Worm (Caenorhabditis elegans) whole organism, L3 larva: ENCODE measurements around the gene W02A2.9.
A peak's percentile ranks its signal among the peaks of the same experiment; 100 is the strongest.

Experiments
- R02D3.7 ChIP-seq: fragments of 150-350 bp; optimal IDR thresholded peaks from 2 replicates; lab custom pipeline; 2014; ENCODE audit warnings: missing biosample characterization, missing genetic modification characterization
- ZK546.5 ChIP-seq: sonication (generic microtip); optimal IDR thresholded peaks from 2 replicates; lab custom pipeline; 2017; ENCODE audit warnings: missing biosample characterization, missing genetic modification characterization
- aly-2 ChIP-seq: fragments of 150-350 bp; optimal IDR thresholded peaks from 2 replicates; lab custom pipeline; 2014; ENCODE audit warnings: missing biosample characterization, missing genetic modification characterization
- ama-1 ChIP-seq: fragments of 150-350 bp; optimal IDR thresholded peaks from 2 replicates; lab custom pipeline; 2018
- ceh-16 ChIP-seq: sonication (generic microtip); optimal IDR thresholded peaks from 2 replicates; lab custom pipeline; 2017; ENCODE audit warnings: missing biosample characterization, missing genetic modification characterization
- ceh-28 ChIP-seq: fragments of 150-350 bp; optimal IDR thresholded peaks from 2 replicates; lab custom pipeline; 2014; ENCODE audit warnings: missing biosample characterization, missing genetic modification reagents, missing genetic modification characterization
- egl-27 ChIP-seq: sonication (generic microtip); optimal IDR thresholded peaks from 4 replicates; lab custom pipeline; 2017; ENCODE audit warnings: missing biosample characterization, missing genetic modification reagents, missing genetic modification characterization
- egl-5 ChIP-seq: fragments of 150-350 bp; optimal IDR thresholded peaks from 2 replicates; lab custom pipeline; 2017; ENCODE audit warnings: missing biosample characterization, missing genetic modification reagents, missing genetic modification characterization, inconsistent platforms
- elt-1 ChIP-seq: fragments of 150-350 bp; optimal IDR thresholded peaks from 2 replicates; lab custom pipeline; 2014; ENCODE audit warnings: missing biosample characterization, missing genetic modification characterization
- elt-2 ChIP-seq: sonication (generic microtip); optimal IDR thresholded peaks from 2 replicates; lab custom pipeline; 2016; ENCODE audit warnings: missing genetic modification reagents, mild to moderate bottlenecking, missing genetic modification characterization, missing compliant biosample characterization
- fkh-10 ChIP-seq: sonication (generic microtip); optimal IDR thresholded peaks from 2 replicates; lab custom pipeline; 2017; ENCODE audit warnings: missing biosample characterization, missing genetic modification reagents, missing genetic modification characterization
- fkh-2 ChIP-seq: fragments of 150-350 bp; optimal IDR thresholded peaks from 2 replicates; lab custom pipeline; 2014; ENCODE audit warnings: missing biosample characterization, missing genetic modification reagents, missing genetic modification characterization
- fos-1 ChIP-seq: fragments of 150-350 bp; optimal IDR thresholded peaks from 2 replicates; lab custom pipeline; 2014; ENCODE audit warnings: missing biosample characterization, missing genetic modification characterization
- hmg-11 ChIP-seq: sonication (generic microtip); optimal IDR thresholded peaks from 2 replicates; lab custom pipeline; 2016; ENCODE audit warnings: missing genetic modification characterization, missing compliant biosample characterization
- jun-1 ChIP-seq: fragments of 150-350 bp; optimal IDR thresholded peaks from 2 replicates; lab custom pipeline; 2014; ENCODE audit warnings: missing biosample characterization, missing genetic modification reagents, missing genetic modification characterization
- lin-15B ChIP-seq: fragments of 150-350 bp; optimal IDR thresholded peaks from 2 replicates; lab custom pipeline; 2014; ENCODE audit warnings: missing biosample characterization, missing genetic modification characterization
- lin-39 ChIP-seq: fragments of 150-350 bp; optimal IDR thresholded peaks from 2 replicates; lab custom pipeline; 2018; ENCODE audit warnings: missing biosample characterization, missing genetic modification reagents, missing genetic modification characterization
- lsy-12 ChIP-seq: sonication (generic microtip); optimal IDR thresholded peaks from 2 replicates; lab custom pipeline; 2016; ENCODE audit warnings: mild to moderate bottlenecking, missing genetic modification characterization, missing compliant biosample characterization
- mdl-1 ChIP-seq: fragments of 150-350 bp; optimal IDR thresholded peaks from 2 replicates; lab custom pipeline; 2014; ENCODE audit warnings: missing biosample characterization, missing genetic modification characterization
- mml-1 ChIP-seq: fragments of 150-350 bp; sonication (generic microtip); optimal IDR thresholded peaks from 3 replicates; lab custom pipeline; 2014; ENCODE audit warnings: missing biosample characterization, missing genetic modification characterization
- nfya-1 ChIP-seq: sonication (generic microtip); optimal IDR thresholded peaks from 2 replicates; lab custom pipeline; 2017; ENCODE audit warnings: missing genetic modification characterization, mild to moderate bottlenecking, missing compliant biosample characterization, antibody characterized with exemption, moderate library complexity; ENCODE audit not compliant: insufficient read depth
- nhr-11 ChIP-seq: fragments of 150-350 bp; optimal IDR thresholded peaks from 2 replicates; lab custom pipeline; 2014; ENCODE audit warnings: missing biosample characterization, missing genetic modification characterization
- nhr-12 ChIP-seq: fragments of 150-350 bp; optimal IDR thresholded peaks from 2 replicates; lab custom pipeline; 2014; ENCODE audit warnings: missing biosample characterization, missing genetic modification characterization
- nhr-23 ChIP-seq: fragments of 150-350 bp; optimal IDR thresholded peaks from 2 replicates; lab custom pipeline; 2014; ENCODE audit warnings: missing biosample characterization, missing genetic modification reagents, missing genetic modification characterization
- nhr-237 ChIP-seq: fragments of 150-350 bp; optimal IDR thresholded peaks from 2 replicates; lab custom pipeline; 2014; ENCODE audit warnings: missing biosample characterization, missing genetic modification characterization
- nhr-25 ChIP-seq: sonication (generic microtip); optimal IDR thresholded peaks from 2 replicates; lab custom pipeline; 2017; ENCODE audit warnings: missing biosample characterization, missing genetic modification characterization
- nhr-28 ChIP-seq: fragments of 150-350 bp; optimal IDR thresholded peaks from 2 replicates; lab custom pipeline; 2014; ENCODE audit warnings: missing biosample characterization, missing genetic modification characterization
- nhr-43 ChIP-seq: sonication (generic microtip); optimal IDR thresholded peaks from 2 replicates; lab custom pipeline; 2016; ENCODE audit warnings: mild to moderate bottlenecking, missing genetic modification characterization, missing compliant biosample characterization; ENCODE audit not compliant: poor library complexity, severe bottlenecking
- nhr-67 ChIP-seq: fragments of 150-350 bp; optimal IDR thresholded peaks from 2 replicates; lab custom pipeline; 2014; ENCODE audit warnings: missing biosample characterization, missing genetic modification characterization
- pha-4 ChIP-seq: fragments of 150-350 bp; optimal IDR thresholded peaks from 2 replicates; lab custom pipeline; 2014; ENCODE audit warnings: missing biosample characterization, missing genetic modification reagents, missing genetic modification characterization
- pqm-1 ChIP-seq: fragments of 150-350 bp; optimal IDR thresholded peaks from 2 replicates; lab custom pipeline; 2017; ENCODE audit warnings: missing biosample characterization, missing genetic modification characterization, inconsistent platforms
- skn-1 ChIP-seq: fragments of 150-350 bp; optimal IDR thresholded peaks from 2 replicates; lab custom pipeline; 2014; ENCODE audit warnings: missing biosample characterization, missing genetic modification characterization
- snpc-4 ChIP-seq: fragments of 150-350 bp; optimal IDR thresholded peaks from 2 replicates; lab custom pipeline; 2014; ENCODE audit warnings: missing biosample characterization, missing genetic modification characterization
- unc-39 ChIP-seq: sonication (generic microtip); optimal IDR thresholded peaks from 4 replicates; lab custom pipeline; 2017; ENCODE audit warnings: missing biosample characterization, missing genetic modification characterization
- ztf-11 ChIP-seq: fragments of 150-350 bp; optimal IDR thresholded peaks from 2 replicates; lab custom pipeline; 2014; ENCODE audit warnings: missing biosample characterization, missing genetic modification characterization
- ztf-4 ChIP-seq: fragments of 150-350 bp; optimal IDR thresholded peaks from 2 replicates; lab custom pipeline; 2014; ENCODE audit warnings: missing biosample characterization, missing genetic modification characterization

Gene W02A2.9

ce11 chrIV:13381823-13382222 is 34.4 kb downstream of the W02A2.9 start, which contains the start of gene emc-3:
TSS of gene emc-3 (minus strand) at chrIV:13381923.
- TF ChIP-seq egl-27 (tag; lab: Kevin White, UChicago) (no peak), ztf-11 (no peak), unc-39 (no peak), aly-2 (tag; lab: Kevin White, UChicago) (no peak), ZK546.5 (tag; lab: Kevin White, UChicago) (no peak), nhr-28 (no peak), skn-1 (no peak), fkh-10 (GFP tag; lab: Kevin White, UChicago) (no peak)
- TF ChIP-seq, all 47 proteins: peak for 0

DNA sequence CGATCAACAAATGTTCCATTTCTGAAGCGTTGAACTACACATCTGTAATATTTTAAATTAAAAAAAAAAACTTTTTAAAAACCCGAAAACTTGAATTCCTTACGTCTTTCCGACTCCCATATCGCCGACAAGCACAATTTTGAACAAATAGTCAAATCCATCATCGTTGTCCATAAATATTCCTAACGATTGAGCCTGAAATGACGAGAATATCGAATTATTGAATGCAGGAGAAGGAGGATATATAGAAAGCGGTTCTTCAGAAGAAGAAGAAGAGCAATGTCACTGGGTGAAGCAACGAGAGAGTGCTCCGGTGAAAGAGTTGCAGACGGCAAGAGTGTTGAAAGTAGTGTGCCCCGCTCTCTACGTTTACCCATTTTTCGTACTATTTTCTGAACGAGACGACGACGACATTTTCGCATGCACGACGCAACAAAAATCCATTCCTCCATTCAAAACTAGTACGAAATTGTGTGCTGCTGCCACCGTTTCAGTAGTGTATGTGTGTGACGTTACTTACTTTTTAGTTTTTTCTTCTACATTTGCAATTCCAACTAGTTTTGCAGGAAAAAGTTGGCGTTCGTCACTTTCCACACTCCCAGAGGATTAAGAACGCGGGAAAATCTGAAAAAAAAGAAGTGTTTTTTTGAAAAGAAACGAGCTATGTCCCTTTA is 36.4 kb downstream of the W02A2.9 start, which contains the start of gene rab-19:
TSS of gene rab-19 (minus strand) at position 624 of the 674 bp plus-strand sequence.
- TF ChIP-seq nhr-11 (no peak), skn-1 (no peak), fos-1 (tag; lab: Kevin White, UChicago) (no peak), hmg-11 (peak; percentile 65), ztf-11 (no peak), lin-39 (tag; lab: Kevin White, UChicago) (peak; percentile 35), mdl-1 (tag; lab: Kevin White, UChicago) (no peak), lin-15B (tag; lab: Kevin White, UChicago) (peak; percentile 13), ztf-4 (no peak), nhr-67 (tag; lab: Kevin White, UChicago) (no peak), unc-39 (no peak), nfya-1 (peak; percentile 26), aly-2 (tag; lab: Kevin White, UChicago) (no peak)

DNA sequence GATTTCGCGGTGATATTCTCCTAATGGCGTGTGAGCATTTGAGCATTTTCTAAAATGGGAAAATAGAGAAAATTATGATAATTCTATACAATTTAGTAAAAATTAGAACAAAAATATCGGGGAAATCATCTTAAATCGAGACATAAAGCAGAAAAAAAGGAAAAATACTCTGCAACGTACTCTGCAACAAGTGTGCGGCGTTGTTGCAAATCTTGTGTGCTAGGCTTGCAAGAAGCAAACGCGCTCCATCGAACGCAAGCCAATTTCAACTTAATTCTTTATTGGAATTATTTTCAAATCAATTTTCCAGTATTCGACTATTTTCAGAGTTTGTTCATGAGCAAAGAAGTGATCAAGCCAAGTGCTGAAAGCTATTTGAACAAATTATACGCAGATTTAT is 38.6 kb downstream of the W02A2.9 start, which contains the start of the genes Y62E10A.20, Y62E10A.23 and mdt-9:
TSS of gene Y62E10A.20 (minus strand) at position 49 of the 400 bp plus-strand sequence.
TSS of gene Y62E10A.23 (plus strand) at position 282 of the 400 bp plus-strand sequence.
TSS of gene mdt-9 (plus strand) at position 338 of the 400 bp plus-strand sequence.
- TF ChIP-seq elt-2 (tag; lab: Kevin White, UChicago) = peak; percentile 28
- peak; percentile 72 for TF ChIP-seq nhr-25 (tag; lab: Kevin White, UChicago)
- TF ChIP-seq ztf-11 = no peak
- TF ChIP-seq egl-5 (tag; lab: Kevin White, UChicago) = peak; percentile 95
- TF ChIP-seq snpc-4 = peak; percentile 11
- TF ChIP-seq lin-39 (tag; lab: Kevin White, UChicago) = peak; percentile 70
- TF ChIP-seq jun-1 (tag; lab: Kevin White, UChicago) = no peak
- TF ChIP-seq elt-1 = no peak
- TF ChIP-seq fkh-2 (tag; lab: Kevin White, UChicago) = no peak
- peak; percentile 14 for TF ChIP-seq fkh-10 (GFP tag; lab: Kevin White, UChicago)
- peak; percentile 32 for TF ChIP-seq skn-1
- peak; percentile 81 for TF ChIP-seq nhr-23 (tag; lab: Kevin White, UChicago)
- TF ChIP-seq ZK546.5 (tag; lab: Kevin White, UChicago) = no peak
- peak; percentile 43 for TF ChIP-seq nhr-43
- peak; percentile 9 for TF ChIP-seq ama-1
- TF ChIP-seq nhr-237 (tag; lab: Kevin White, UChicago) = no peak
- TF ChIP-seq R02D3.7 (tag; lab: Kevin White, UChicago) = peak; percentile 53
- peak; percentile 9 for TF ChIP-seq pqm-1
- peak; percentile 82 for TF ChIP-seq nfya-1
- TF ChIP-seq pha-4 = peak; percentile 87
- peak; percentile 92 for TF ChIP-seq lin-15B (tag; lab: Kevin White, UChicago)
- peak; percentile 54 for TF ChIP-seq ceh-28 (tag; lab: Kevin White, UChicago)
- peak; percentile 66 for TF ChIP-seq hmg-11

ce11 chrIV:13386903-13387302 is 39.4 kb downstream of the W02A2.9 start, which contains the start of gene lsm-3:
TSS of gene lsm-3 (plus strand) at chrIV:13387203.
- TF ChIP-seq lsy-12 (tag; lab: Kevin White, UChicago) = no peak
- no peak for TF ChIP-seq nhr-12 (tag; lab: Kevin White, UChicago)
- TF ChIP-seq ama-1 = no peak
- TF ChIP-seq nhr-11 = no peak
- no peak for TF ChIP-seq mml-1 (tag; lab: Kevin White, UChicago)
- TF ChIP-seq ceh-16 (tag; lab: Kevin White, UChicago) = no peak
- no peak for TF ChIP-seq elt-1
- TF ChIP-seq fkh-2 (tag; lab: Kevin White, UChicago) = no peak
- TF ChIP-seq aly-2 (tag; lab: Kevin White, UChicago) = no peak
- no peak for TF ChIP-seq nhr-43
- no peak for TF ChIP-seq elt-2 (tag; lab: Kevin White, UChicago)
